Worm (Caenorhabditis elegans): ENCODE measurements around the gene clk-1.

DNA sequence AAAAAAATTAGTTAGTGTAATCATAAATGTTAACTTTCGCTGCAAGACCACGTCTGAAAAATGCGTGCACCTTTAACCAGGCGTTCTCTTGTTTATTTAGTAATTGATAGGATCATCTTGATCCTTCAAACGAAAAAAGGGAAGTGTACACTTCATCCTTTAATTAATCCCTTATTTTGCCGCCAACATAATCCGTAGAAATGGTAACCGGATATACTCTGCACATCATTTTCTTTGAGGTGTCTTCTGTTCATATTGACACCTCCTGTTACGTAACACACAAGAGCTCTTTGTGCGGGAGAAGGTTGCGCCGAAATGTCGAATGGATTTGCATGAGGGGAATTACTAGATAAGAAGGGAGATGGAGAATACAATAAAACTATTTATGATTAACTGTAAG, 29.0 kb upstream of the clk-1 start:
- TF ChIP-seq fkh-10 (GFP tag; optimal IDR thresholded peaks at IDR 0.05): no peak
- TF ChIP-seq fos-1 (tag; optimal IDR thresholded peaks at IDR 0.05): no peak

Data from whole organism, L3 larva.